Fruit fly (Drosophila melanogaster) whole organism, pupa: ENCODE data around the gene CG10581.

Experiments
- CG8159 ChIP-seq: fragments of 200-800 bp; sonication (Bioruptor generic); optimal IDR thresholded peaks from 3 replicates; lab custom pipeline; 2018; ENCODE audit warnings: missing biosample characterization, mild to moderate bottlenecking, missing genetic modification characterization, moderate library complexity
- CG8301 ChIP-seq: fragments of 200-800 bp; sonication (Bioruptor generic); optimal IDR thresholded peaks from 2 replicates; lab custom pipeline; 2018; ENCODE audit warnings: missing biosample characterization, mild to moderate bottlenecking, missing genetic modification characterization
- D1 ChIP-seq: fragments of 200-800 bp; sonication (Bioruptor generic); optimal IDR thresholded peaks from 2 replicates; lab custom pipeline; 2018; ENCODE audit warnings: missing biosample characterization, mild to moderate bottlenecking, missing genetic modification characterization, moderate library complexity
- Pif1A ChIP-seq: fragments of 200-800 bp; sonication (Bioruptor generic); optimal IDR thresholded peaks from 3 replicates; lab custom pipeline; 2016; ENCODE audit warnings: missing biosample characterization, missing genetic modification characterization
- Snoo ChIP-seq: fragments of 200-800 bp; sonication (Bioruptor generic); optimal IDR thresholded peaks from 3 replicates; lab custom pipeline; 2017; ENCODE audit warnings: missing biosample characterization, mild to moderate bottlenecking, missing genetic modification characterization, inconsistent platforms
- gl ChIP-seq: fragments of 200-800 bp; sonication (Bioruptor generic); optimal IDR thresholded peaks from 2 replicates; lab custom pipeline; 2018; ENCODE audit warnings: missing biosample characterization, mild to moderate bottlenecking, missing genetic modification characterization

dm6 chr3L:21010846-21011607 lies 23.0 kb downstream of the CG10581 start:
- TF ChIP-seq Snoo (tag; lab: Kevin White, UChicago) (peak; percentile 40), Pif1A (peak; percentile 54), D1 (tag; lab: Kevin White, UChicago) (no peak), CG8301 (tag; lab: Kevin White, UChicago) (peak; percentile 68), gl (tag; lab: Kevin White, UChicago) (no peak), CG8159 (peak; percentile 40)
